Worm (Caenorhabditis elegans) whole organism, late embryonic: ENCODE data around the gene K07C11.10.

Source experiments
- C08G9.2 ChIP-seq: sonication (generic microtip); optimal IDR thresholded peaks from 2 replicates; lab custom pipeline; 2016; ENCODE audit warnings: mild to moderate bottlenecking, missing genetic modification characterization, moderate library complexity, missing compliant biosample characterization
- C38D4.7 ChIP-seq: fragments of 200-800 bp; sonication (Bioruptor generic); optimal IDR thresholded peaks from 2 replicates; lab custom pipeline; 2018; ENCODE audit warnings: mild to moderate bottlenecking, missing genetic modification characterization, moderate library complexity, missing compliant biosample characterization
- F13H6.1 ChIP-seq: sonication (generic microtip); optimal IDR thresholded peaks from 2 replicates; lab custom pipeline; 2016; ENCODE audit warnings: missing genetic modification characterization, missing compliant biosample characterization
- K09A11.1 ChIP-seq: sonication (generic microtip); optimal IDR thresholded peaks from 2 replicates; lab custom pipeline; 2017; ENCODE audit warnings: antibody characterized with exemption, mild to moderate bottlenecking, missing genetic modification characterization, missing compliant biosample characterization; ENCODE audit not compliant: insufficient read depth
- Y22D7AL.16 ChIP-seq: sonication (generic microtip); optimal IDR thresholded peaks from 2 replicates; lab custom pipeline; 2016; ENCODE audit warnings: missing genetic modification characterization, missing compliant biosample characterization
- ama-1 ChIP-seq: fragments of 150-350 bp; optimal IDR thresholded peaks from 2 replicates; lab custom pipeline; 2014
- ceh-14 ChIP-seq: sonication (generic microtip); optimal IDR thresholded peaks from 2 replicates; lab custom pipeline; 2016; ENCODE audit warnings: missing genotype, missing genetic modification characterization, missing compliant biosample characterization
- ceh-18 ChIP-seq: sonication (generic microtip); optimal IDR thresholded peaks from 2 replicates; lab custom pipeline; 2016; ENCODE audit warnings: missing genetic modification characterization, missing compliant biosample characterization
- ceh-19 ChIP-seq: fragments of 200-800 bp; sonication (Bioruptor generic); optimal IDR thresholded peaks from 2 replicates; lab custom pipeline; 2018; ENCODE audit warnings: mild to moderate bottlenecking, missing genetic modification characterization, missing compliant biosample characterization
- ceh-22 ChIP-seq: sonication (generic microtip); optimal IDR thresholded peaks from 2 replicates; lab custom pipeline; 2017; ENCODE audit warnings: missing biosample characterization, missing genetic modification characterization
- ceh-30 ChIP-seq: fragments of 150-350 bp; optimal IDR thresholded peaks from 2 replicates; lab custom pipeline; 2014; ENCODE audit warnings: missing biosample characterization, missing genetic modification characterization
- ceh-31 ChIP-seq: sonication (generic microtip); optimal IDR thresholded peaks from 2 replicates; lab custom pipeline; 2016; ENCODE audit warnings: missing genetic modification characterization, missing compliant biosample characterization
- ceh-6 ChIP-seq: fragments of 200-800 bp; sonication (Bioruptor generic); optimal IDR thresholded peaks from 2 replicates; lab custom pipeline; 2018; ENCODE audit warnings: mild to moderate bottlenecking, missing genetic modification characterization, missing compliant biosample characterization
- ceh-9 ChIP-seq: sonication (generic microtip); optimal IDR thresholded peaks from 2 replicates; lab custom pipeline; 2016; ENCODE audit warnings: mild to moderate bottlenecking, missing genetic modification characterization, inconsistent platforms, missing compliant biosample characterization
- che-1 ChIP-seq: sonication (generic microtip); optimal IDR thresholded peaks from 2 replicates; lab custom pipeline; 2016; ENCODE audit warnings: mild to moderate bottlenecking, missing genetic modification characterization, missing compliant biosample characterization
- dmd-4 ChIP-seq: sonication (generic microtip); optimal IDR thresholded peaks from 2 replicates; lab custom pipeline; 2016; ENCODE audit warnings: borderline replicate concordance, missing genetic modification characterization, missing compliant biosample characterization
- dve-1 ChIP-seq: sonication (generic microtip); optimal IDR thresholded peaks from 2 replicates; lab custom pipeline; 2017; ENCODE audit warnings: antibody characterized with exemption, mild to moderate bottlenecking, missing genetic modification characterization, missing compliant biosample characterization
- elt-2 ChIP-seq: sonication (generic microtip); optimal IDR thresholded peaks from 2 replicates; lab custom pipeline; 2016; ENCODE audit warnings: missing genetic modification reagents, missing genetic modification characterization, missing compliant biosample characterization
- ets-4 ChIP-seq: sonication (generic microtip); optimal IDR thresholded peaks from 2 replicates; lab custom pipeline; 2016; ENCODE audit warnings: missing genetic modification characterization, missing compliant biosample characterization
- fkh-10 ChIP-seq: fragments of 150-350 bp; optimal IDR thresholded peaks from 2 replicates; lab custom pipeline; 2014; ENCODE audit warnings: missing biosample characterization, missing genetic modification reagents, missing genetic modification characterization
- hlh-13 ChIP-seq: fragments of 200-800 bp; sonication (Bioruptor generic); optimal IDR thresholded peaks from 2 replicates; lab custom pipeline; 2018; ENCODE audit warnings: mild to moderate bottlenecking, missing genetic modification characterization, missing compliant biosample characterization
- hlh-30 ChIP-seq: sonication (generic microtip); optimal IDR thresholded peaks from 2 replicates; lab custom pipeline; 2017; ENCODE audit warnings: antibody characterized with exemption, missing genetic modification characterization, missing compliant biosample characterization; ENCODE audit not compliant: insufficient read depth
- hlh-8 ChIP-seq: sonication (generic microtip); optimal IDR thresholded peaks from 2 replicates; lab custom pipeline; 2016; ENCODE audit warnings: missing genotype, missing genetic modification characterization, missing compliant biosample characterization
- lin-11 ChIP-seq: fragments of 200-800 bp; sonication (Bioruptor generic); optimal IDR thresholded peaks from 2 replicates; lab custom pipeline; 2018; ENCODE audit warnings: mild to moderate bottlenecking, missing genetic modification characterization, missing compliant biosample characterization
- madf-2 ChIP-seq: sonication (generic microtip); optimal IDR thresholded peaks from 2 replicates; lab custom pipeline; 2017; ENCODE audit warnings: missing genetic modification characterization, missing compliant biosample characterization
- mec-3 ChIP-seq: sonication (generic microtip); optimal IDR thresholded peaks from 2 replicates; lab custom pipeline; 2016; ENCODE audit warnings: borderline replicate concordance, missing genetic modification characterization, missing compliant biosample characterization
- nfya-1 ChIP-seq: sonication (generic microtip); optimal IDR thresholded peaks from 2 replicates; lab custom pipeline; 2017; ENCODE audit warnings: missing genetic modification characterization, mild to moderate bottlenecking, missing compliant biosample characterization, antibody characterized with exemption, moderate library complexity
- nhr-11 ChIP-seq: fragments of 150-350 bp; optimal IDR thresholded peaks from 2 replicates; lab custom pipeline; 2014; ENCODE audit warnings: missing biosample characterization, missing genetic modification characterization
- nhr-232 ChIP-seq: sonication (generic microtip); optimal IDR thresholded peaks from 2 replicates; lab custom pipeline; 2016; ENCODE audit warnings: missing genetic modification characterization, missing compliant biosample characterization
- pag-3 ChIP-seq: sonication (generic microtip); optimal IDR thresholded peaks from 2 replicates; lab custom pipeline; 2016; ENCODE audit warnings: missing compliant biosample characterization, missing genetic modification characterization, borderline replicate concordance
- pat-9 ChIP-seq: fragments of 200-800 bp; sonication (Bioruptor generic); optimal IDR thresholded peaks from 2 replicates; lab custom pipeline; 2018; ENCODE audit warnings: mild to moderate bottlenecking, missing genetic modification characterization, moderate library complexity, missing compliant biosample characterization
- pax-1 ChIP-seq: fragments of 150-350 bp; optimal IDR thresholded peaks from 2 replicates; lab custom pipeline; 2014; ENCODE audit warnings: missing biosample characterization, missing genetic modification characterization
- pha-4 ChIP-seq: fragments of 150-350 bp; optimal IDR thresholded peaks from 2 replicates; lab custom pipeline; 2018; ENCODE audit warnings: missing biosample characterization, missing genetic modification reagents, missing genetic modification characterization
- pqm-1 ChIP-seq: sonication (generic microtip); optimal IDR thresholded peaks from 2 replicates; lab custom pipeline; 2016; ENCODE audit warnings: missing genetic modification characterization, missing compliant biosample characterization
- pros-1 ChIP-seq: fragments of 150-350 bp; optimal IDR thresholded peaks from 2 replicates; lab custom pipeline; 2014; ENCODE audit warnings: missing biosample characterization, missing genetic modification reagents, missing genetic modification characterization
- ref-2 ChIP-seq: sonication (generic microtip); optimal IDR thresholded peaks from 2 replicates; lab custom pipeline; 2016; ENCODE audit warnings: missing genetic modification characterization, missing compliant biosample characterization
- sox-2 ChIP-seq: fragments of 200-800 bp; sonication (Bioruptor generic); IDR thresholded peaks from 2 replicates; pipeline ENCODE4 v1.3.6; 2022; ENCODE audit warnings: missing genetic modification reagents, missing genetic modification characterization, missing compliant biosample characterization
- sox-4 ChIP-seq: sonication (generic microtip); optimal IDR thresholded peaks from 2 replicates; lab custom pipeline; 2017; ENCODE audit warnings: mild to moderate bottlenecking, missing genetic modification characterization, inconsistent platforms, missing compliant biosample characterization
- syd-9 ChIP-seq: sonication (generic microtip); optimal IDR thresholded peaks from 2 replicates; lab custom pipeline; 2016; ENCODE audit warnings: mild to moderate bottlenecking, missing genetic modification characterization, moderate library complexity, missing compliant biosample characterization
- tbx-2 ChIP-seq: sonication (generic microtip); optimal IDR thresholded peaks from 2 replicates; lab custom pipeline; 2016; ENCODE audit warnings: missing genetic modification characterization, missing compliant biosample characterization
- ttx-3 ChIP-seq: sonication (generic microtip); optimal IDR thresholded peaks from 2 replicates; lab custom pipeline; 2016; ENCODE audit warnings: missing genetic modification reagents, missing genetic modification characterization, missing compliant biosample characterization
- unc-55 ChIP-seq: sonication (generic microtip); optimal IDR thresholded peaks from 2 replicates; lab custom pipeline; 2017; ENCODE audit warnings: missing biosample characterization, missing genetic modification reagents, missing genetic modification characterization
- zip-5 ChIP-seq: sonication (generic microtip); optimal IDR thresholded peaks from 2 replicates; lab custom pipeline; 2016; ENCODE audit warnings: missing genetic modification characterization, missing compliant biosample characterization
- ztf-16 ChIP-seq: sonication (generic microtip); optimal IDR thresholded peaks from 2 replicates; lab custom pipeline; 2017; ENCODE audit warnings: missing genetic modification characterization, missing compliant biosample characterization

The K07C11.10 gene

ce11 chrV:8195889-8196418 is 30.8 kb downstream of the K07C11.10 start, which contains the start of gene F20D6.10:
Gene F20D6.10 (minus strand): TSS chrV:8195939.
- TF ChIP-seq nhr-232 = no peak
- no peak for TF ChIP-seq ets-4 (tag; lab: Kevin White, UChicago)
- peak; percentile 85 for TF ChIP-seq hlh-30 (tag; lab: Kevin White, UChicago)
- TF ChIP-seq ceh-9 (tag; lab: Kevin White, UChicago) = no peak
- TF ChIP-seq pros-1 (tag; lab: Kevin White, UChicago) = no peak
- no peak for TF ChIP-seq dve-1
- TF ChIP-seq ceh-18 = peak; percentile 71
- no peak for TF ChIP-seq hlh-13 (GFP tag; lab: Kevin White, UChicago)
- peak; percentile 10 for TF ChIP-seq nfya-1 (tag; lab: Kevin White, UChicago)
- peak; percentile 82 for TF ChIP-seq unc-55 (GFP tag; lab: Kevin White, UChicago)

ce11 chrV:8190430-8190829 is 36.3 kb downstream of the K07C11.10 start, which contains the start of gene F20D6.1:
Gene F20D6.1 (plus strand): TSS chrV:8190730.
- TF ChIP-seq ceh-14 (tag; lab: Kevin White, UChicago) (no peak), madf-2 (tag; lab: Kevin White, UChicago) (no peak), ceh-31 (no peak), zip-5 (tag; lab: Kevin White, UChicago) (no peak), pqm-1 (tag; lab: Kevin White, UChicago) (no peak)

- TF ChIP-seq unc-55 (GFP tag; lab: Kevin White, UChicago) (no peak), C08G9.2 (tag; lab: Kevin White, UChicago) (no peak), hlh-8 (no peak), ets-4 (tag; lab: Kevin White, UChicago) (no peak), pag-3 (tag; lab: Kevin White, UChicago) (no peak), pat-9 (tag; lab: Kevin White, UChicago) (no peak), hlh-30 (tag; lab: Kevin White, UChicago) (no peak)
Observed at ce11 chrV:8190016-8190415, 36.7 kb downstream of the K07C11.10 start, which contains the start of gene F20D6.12. Gene F20D6.12 (minus strand): TSS chrV:8190116.

- TF ChIP-seq nhr-232 = no peak
- TF ChIP-seq ceh-9 (tag; lab: Kevin White, UChicago) = no peak
- TF ChIP-seq ceh-22 = no peak
- TF ChIP-seq ama-1 (lab: Kevin White, UChicago) = no peak
- no peak for TF ChIP-seq sox-4 (tag; lab: Kevin White, UChicago)
- TF ChIP-seq pros-1 (tag; lab: Kevin White, UChicago) = no peak
- no peak for TF ChIP-seq elt-2 (tag; lab: Kevin White, UChicago)
- no peak for TF ChIP-seq sox-2 (GFP tag; lab: Robert Waterston, UW)
- no peak for TF ChIP-seq pax-1 (tag; lab: Kevin White, UChicago)
- no peak for TF ChIP-seq ttx-3 (tag; lab: Kevin White, UChicago)
- no peak for TF ChIP-seq nhr-11 (tag; lab: Kevin White, UChicago)
- TF ChIP-seq dmd-4 (tag; lab: Kevin White, UChicago) = no peak
- TF ChIP-seq ztf-16 (tag; lab: Kevin White, UChicago) = no peak
Observed at ce11 chrV:8188421-8188820, 38.3 kb downstream of the K07C11.10 start, which contains the start of gene F20D6.15. Gene F20D6.15 (minus strand): TSS chrV:8188467.

DNA sequence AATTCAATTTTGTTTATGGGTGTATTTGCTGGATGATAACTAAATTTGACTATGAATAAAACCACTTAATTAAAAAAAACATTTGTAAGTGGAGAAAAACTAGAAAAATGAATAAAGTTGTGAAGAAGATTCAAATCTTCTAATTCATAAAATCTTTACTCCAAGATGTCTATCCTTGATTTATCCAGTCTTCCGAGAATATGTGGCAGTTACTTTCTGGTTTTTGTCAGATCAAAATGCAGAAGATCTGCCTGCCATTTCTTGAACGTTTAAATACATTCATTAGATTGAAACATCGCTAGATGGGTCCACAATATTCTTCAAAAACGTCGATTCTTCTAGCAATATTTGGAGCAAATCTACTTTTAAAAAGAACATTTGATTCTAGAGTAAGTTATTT is 41.0 kb downstream of the K07C11.10 start, which contains the start of gene F20D6.2:
Gene F20D6.2 (plus strand): TSS at position 301 of the 400 bp plus-strand sequence.
- TF ChIP-seq ceh-30 (tag; lab: Kevin White, UChicago) (no peak), tbx-2 (no peak), C38D4.7 (GFP tag; lab: Kevin White, UChicago) (no peak), che-1 (tag; lab: Kevin White, UChicago) (no peak), ceh-6 (no peak), Y22D7AL.16 (no peak), F13H6.1 (no peak), C08G9.2 (tag; lab: Kevin White, UChicago) (no peak), lin-11 (no peak), zip-5 (tag; lab: Kevin White, UChicago) (no peak), nhr-11 (tag; lab: Kevin White, UChicago) (no peak), syd-9 (no peak), ceh-19 (GFP tag; lab: Kevin White, UChicago) (no peak), fkh-10 (GFP tag; lab: Kevin White, UChicago) (no peak), pha-4 (no peak), nfya-1 (tag; lab: Kevin White, UChicago) (no peak), ref-2 (tag; lab: Kevin White, UChicago) (no peak), mec-3 (tag; lab: Kevin White, UChicago) (no peak), K09A11.1 (tag; lab: Kevin White, UChicago) (no peak)
